Worm (Caenorhabditis elegans): ENCODE data around the gene rrp-1.

DNA sequence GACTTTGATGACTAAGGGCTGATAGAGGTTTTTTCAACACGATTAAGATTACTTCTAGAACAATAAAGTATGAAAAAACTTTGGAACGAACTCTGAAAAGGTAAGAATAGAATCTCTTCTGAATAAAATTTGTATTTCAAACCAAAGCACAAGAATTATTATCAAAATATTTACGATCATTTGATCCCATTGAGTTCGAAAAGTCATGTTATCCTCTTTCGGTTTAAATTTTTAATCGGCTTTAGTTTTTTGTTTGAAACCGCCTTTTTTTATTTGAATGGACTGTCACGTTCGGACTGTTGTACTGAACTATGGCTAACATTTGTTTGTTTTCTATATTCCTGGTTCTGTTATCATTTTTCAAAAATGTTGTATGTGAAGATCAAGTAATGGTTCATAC lies 7.7 kb downstream of the rrp-1 start, which contains the start of gene C47E12.9:
- TF ChIP-seq snpc-4 (GFP tag; optimal IDR thresholded peaks at IDR 0.05) (no peak), snpc-4 (tag; optimal IDR thresholded peaks at IDR 0.05) (no peak), nhr-80 (tag; optimal IDR thresholded peaks at IDR 0.05) (no peak), ama-1 (optimal IDR thresholded peaks at IDR 0.05) (no peak), ama-1 (GFP tag; optimal IDR thresholded peaks at IDR 0.05) (no peak)
